Worm (Caenorhabditis elegans) whole organism, L2 larva: ENCODE results near the gene lon-3.

Experiments
- F13H6.1 ChIP-seq: sonication (generic microtip); optimal IDR thresholded peaks from 2 replicates; lab custom pipeline; 2016; ENCODE audit warnings: missing genetic modification characterization, missing compliant biosample characterization
- ama-1 ChIP-seq: fragments of 150-350 bp; optimal IDR thresholded peaks from 2 replicates; lab custom pipeline; 2018; ENCODE audit warnings: inconsistent platforms
- dmd-4 ChIP-seq: sonication (generic microtip); optimal IDR thresholded peaks from 2 replicates; lab custom pipeline; 2017; ENCODE audit warnings: missing biosample characterization, missing genetic modification characterization
- unc-39 ChIP-seq: fragments of 150-350 bp; optimal IDR thresholded peaks from 2 replicates; lab custom pipeline; 2014; ENCODE audit warnings: missing biosample characterization, missing genetic modification characterization

DNA sequence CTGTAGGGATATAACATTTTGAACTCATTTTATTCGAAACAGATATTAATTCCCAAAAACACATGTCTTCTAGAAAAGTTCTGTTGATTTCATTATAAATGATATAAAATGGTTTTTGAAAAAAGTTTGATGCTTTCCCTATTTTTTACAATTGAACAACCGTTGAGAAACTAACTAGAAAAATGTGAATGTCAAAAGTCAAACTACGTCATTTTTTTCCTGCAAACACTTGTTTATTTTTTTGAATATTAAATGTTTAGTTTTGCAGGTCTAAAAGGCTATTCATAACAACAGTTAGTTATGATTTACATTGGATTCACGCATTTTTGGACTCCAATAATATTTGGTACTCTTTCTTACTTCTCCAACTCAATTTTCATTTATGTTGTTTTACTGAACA, 35.5 kb downstream of the lon-3 start, which contains the start of gene srj-4:
- no peak for TF ChIP-seq dmd-4 (tag; lab: Kevin White, UChicago)
- TF ChIP-seq ama-1 (lab: Kevin White, UChicago): no peak
- TF ChIP-seq F13H6.1 (tag; lab: Kevin White, UChicago): no peak
- no peak for TF ChIP-seq unc-39 (tag; lab: Kevin White, UChicago)
